Worm (Caenorhabditis elegans) whole organism, L4/young adult: ENCODE data around the gene K02F3.2.

Experiments used
- W03F9.2 ChIP-seq: fragments of 150-350 bp; optimal IDR thresholded peaks from 2 replicates; lab custom pipeline; 2014; ENCODE audit warnings: missing biosample characterization, missing genetic modification characterization
- dao-5 ChIP-seq: sonication (generic microtip); optimal IDR thresholded peaks from 2 replicates; lab custom pipeline; 2016; ENCODE audit warnings: missing genotype, missing genetic modification characterization, moderate library complexity, missing compliant biosample characterization
- him-1 ChIP-seq: sonication (generic microtip); optimal IDR thresholded peaks from 2 replicates; lab custom pipeline; 2016; ENCODE audit warnings: missing genotype, missing genetic modification reagents, missing genetic modification characterization, missing compliant biosample characterization

- TF ChIP-seq him-1 (tag; lab: Kevin White, UChicago), result no peak
- TF ChIP-seq W03F9.2 (tag; lab: Kevin White, UChicago), result no peak
- no peak for TF ChIP-seq dao-5 (tag; lab: Kevin White, UChicago)
Measured at ce11 chrIII:859898-860297, 14.3 kb downstream of the K02F3.2 start, which contains the start of gene exos-4.2.
